Worm (Caenorhabditis elegans) whole organism, L1 larva: ENCODE measurements around the gene F31F4.17.
A peak's percentile ranks its signal among the peaks of the same experiment; 100 is the strongest.

Source experiments
- C16A3.4 ChIP-seq: fragments of 150-350 bp; optimal IDR thresholded peaks from 2 replicates; lab custom pipeline; 2014; ENCODE audit warnings: missing biosample characterization, missing genetic modification characterization
- C34B4.2 ChIP-seq: sonication (generic microtip); optimal IDR thresholded peaks from 2 replicates; lab custom pipeline; 2017; ENCODE audit warnings: mild to moderate bottlenecking, missing genetic modification characterization, missing compliant biosample characterization
- aha-1 ChIP-seq: fragments of 150-350 bp; optimal IDR thresholded peaks from 2 replicates; lab custom pipeline; 2014; ENCODE audit warnings: missing biosample characterization, missing genetic modification characterization
- alr-1 ChIP-seq: fragments of 200-800 bp; sonication (Bioruptor generic); optimal IDR thresholded peaks from 2 replicates; lab custom pipeline; 2018; ENCODE audit warnings: borderline replicate concordance, mild to moderate bottlenecking, missing genetic modification characterization, missing compliant biosample characterization
- blmp-1 ChIP-seq: fragments of 150-350 bp; optimal IDR thresholded peaks from 2 replicates; lab custom pipeline; 2014; ENCODE audit warnings: missing biosample characterization, missing genetic modification characterization
- ceh-8 ChIP-seq: fragments of 200-800 bp; sonication (Bioruptor generic); optimal IDR thresholded peaks from 2 replicates; lab custom pipeline; 2018; ENCODE audit warnings: mild to moderate bottlenecking, missing genetic modification characterization, moderate library complexity, missing compliant biosample characterization
- dsc-1 ChIP-seq: sonication (generic microtip); optimal IDR thresholded peaks from 2 replicates; lab custom pipeline; 2016; ENCODE audit warnings: mild to moderate bottlenecking, missing genetic modification characterization, missing compliant biosample characterization
- egl-27 ChIP-seq, 2 experiments: fragments of 150-350 bp in 1 of 2; sonication (generic microtip); optimal IDR thresholded peaks; 3 replicates each; lab custom pipeline; 2017 to 2018; ENCODE audit warnings: missing biosample characterization in 2 of 2, missing genetic modification characterization in 2 of 2, missing genetic modification reagents in 2 of 2
- elt-2 ChIP-seq: sonication (generic microtip); optimal IDR thresholded peaks from 2 replicates; lab custom pipeline; 2016; ENCODE audit warnings: missing genetic modification characterization, mild to moderate bottlenecking, inconsistent platforms, missing compliant biosample characterization, missing genetic modification reagents
- elt-3 ChIP-seq, 6 experiments: fragments of 150-350 bp in 1 of 6; sonication (generic microtip); optimal IDR thresholded peaks; 2 replicates each; lab custom pipeline; 2017 to 2018; ENCODE audit warnings: missing biosample characterization in 6 of 6, missing genetic modification characterization in 6 of 6, inconsistent platforms in 1 of 6
- hlh-17 ChIP-seq: fragments of 200-800 bp; sonication (Bioruptor generic); optimal IDR thresholded peaks from 2 replicates; lab custom pipeline; 2018; ENCODE audit warnings: missing genetic modification characterization, mild to moderate bottlenecking, missing compliant biosample characterization, moderate library complexity, borderline replicate concordance
- isw-1 ChIP-seq: fragments of 200-800 bp; sonication (Bioruptor generic); IDR thresholded peaks from 2 replicates; pipeline ENCODE4 v1.3.6; 2022; ENCODE audit warnings: missing genetic modification characterization, missing compliant biosample characterization
- jun-1 ChIP-seq: fragments of 150-350 bp; optimal IDR thresholded peaks from 2 replicates; lab custom pipeline; 2014; ENCODE audit warnings: missing biosample characterization, missing genetic modification reagents, missing genetic modification characterization
- lin-14 ChIP-seq: fragments of 200-800 bp; sonication (Bioruptor generic); optimal IDR thresholded peaks from 2 replicates; lab custom pipeline; 2018; ENCODE audit warnings: mild to moderate bottlenecking, missing genetic modification characterization, moderate library complexity, missing compliant biosample characterization
- lin-35 ChIP-seq, 2 experiments: fragments of 150-350 bp; optimal IDR thresholded peaks; 2 replicates each; lab custom pipeline; 2014; ENCODE audit warnings: missing biosample characterization in 2 of 2, missing genetic modification characterization in 2 of 2, missing genetic modification reagents in 2 of 2
- lin-39 ChIP-seq: fragments of 150-350 bp; optimal IDR thresholded peaks from 2 replicates; lab custom pipeline; 2014; ENCODE audit warnings: missing biosample characterization, missing genetic modification reagents, missing genetic modification characterization
- lir-3 ChIP-seq: sonication (generic microtip); optimal IDR thresholded peaks from 2 replicates; lab custom pipeline; 2016; ENCODE audit warnings: mild to moderate bottlenecking, missing genetic modification characterization, moderate library complexity, missing compliant biosample characterization; ENCODE audit not compliant: poor library complexity
- lsy-2 ChIP-seq, 2 experiments: fragments of 150-350 bp; optimal IDR thresholded peaks; 2 replicates each; lab custom pipeline; 2014; ENCODE audit warnings: missing biosample characterization in 2 of 2, missing genetic modification characterization in 2 of 2
- mdl-1 ChIP-seq, 2 experiments: fragments of 150-350 bp; optimal IDR thresholded peaks; 2 replicates each; lab custom pipeline; 2014 to 2017; ENCODE audit warnings: missing biosample characterization in 2 of 2, missing genetic modification characterization in 2 of 2, inconsistent platforms in 1 of 2
- nhr-19 ChIP-seq: fragments of 200-800 bp; sonication (Bioruptor generic); conservative IDR thresholded peaks from 2 replicates; pipeline ENCODE4 v1.3.6; 2022; ENCODE audit warnings: missing genetic modification characterization, missing compliant biosample characterization
- nhr-20 ChIP-seq: sonication (generic microtip); optimal IDR thresholded peaks from 2 replicates; lab custom pipeline; 2016; ENCODE audit warnings: mild to moderate bottlenecking, missing genetic modification characterization, missing compliant biosample characterization
- nhr-47 ChIP-seq: sonication (generic microtip); optimal IDR thresholded peaks from 2 replicates; lab custom pipeline; 2016; ENCODE audit warnings: mild to moderate bottlenecking, missing genetic modification characterization, moderate library complexity, missing compliant biosample characterization
- nhr-71 ChIP-seq: sonication (generic microtip); optimal IDR thresholded peaks from 2 replicates; lab custom pipeline; 2016; ENCODE audit warnings: mild to moderate bottlenecking, missing genetic modification characterization, moderate library complexity, missing compliant biosample characterization
- nhr-76 ChIP-seq: sonication (generic microtip); optimal IDR thresholded peaks from 2 replicates; lab custom pipeline; 2017; ENCODE audit warnings: missing biosample characterization, missing genetic modification characterization
- nhr-85 ChIP-seq: sonication (generic microtip); peaks from one replicate; lab custom pipeline; 2016; ENCODE audit warnings: missing genetic modification characterization, inconsistent platforms, missing compliant biosample characterization
- nhr-90 ChIP-seq: sonication (generic microtip); optimal IDR thresholded peaks from 2 replicates; lab custom pipeline; 2016; ENCODE audit warnings: mild to moderate bottlenecking, missing genetic modification characterization, missing compliant biosample characterization; ENCODE audit not compliant: poor library complexity
- pag-3 ChIP-seq: sonication (generic microtip); optimal IDR thresholded peaks from 2 replicates; lab custom pipeline; 2017; ENCODE audit warnings: missing genetic modification characterization, mild to moderate bottlenecking, missing compliant biosample characterization, antibody characterized with exemption, borderline replicate concordance; ENCODE audit not compliant: insufficient read depth
- snpc-4 ChIP-seq: fragments of 150-350 bp; optimal IDR thresholded peaks from 2 replicates; lab custom pipeline; 2014; ENCODE audit warnings: missing biosample characterization, missing genetic modification characterization
- snu-23 ChIP-seq: sonication (generic microtip); optimal IDR thresholded peaks from 2 replicates; lab custom pipeline; 2016; ENCODE audit warnings: missing genetic modification characterization, missing compliant biosample characterization
- sup-37 ChIP-seq: fragments of 200-800 bp; sonication (Bioruptor generic); optimal IDR thresholded peaks from 2 replicates; lab custom pipeline; 2018; ENCODE audit warnings: mild to moderate bottlenecking, missing genetic modification characterization, missing compliant biosample characterization
- swsn-7 ChIP-seq: sonication (generic microtip); optimal IDR thresholded peaks from 2 replicates; lab custom pipeline; 2016; ENCODE audit warnings: missing genetic modification characterization, missing compliant biosample characterization
- tbx-2 ChIP-seq: sonication (generic microtip); optimal IDR thresholded peaks from 2 replicates; lab custom pipeline; 2016; ENCODE audit warnings: missing genetic modification characterization, missing compliant biosample characterization
- unc-130 ChIP-seq: fragments of 150-350 bp; optimal IDR thresholded peaks from 2 replicates; lab custom pipeline; 2017; ENCODE audit warnings: missing biosample characterization, missing genetic modification characterization, inconsistent platforms
- unc-86 ChIP-seq: sonication (generic microtip); optimal IDR thresholded peaks from 2 replicates; lab custom pipeline; 2016; ENCODE audit warnings: missing genetic modification characterization, missing compliant biosample characterization
- vab-15 ChIP-seq: sonication (generic microtip); optimal IDR thresholded peaks from 2 replicates; lab custom pipeline; 2017; ENCODE audit warnings: missing genotype, mild to moderate bottlenecking, missing genetic modification characterization, missing compliant biosample characterization
- xbp-1 ChIP-seq: sonication (generic microtip); optimal IDR thresholded peaks from 2 replicates; lab custom pipeline; 2016; ENCODE audit warnings: missing genetic modification characterization, missing compliant biosample characterization
- zip-4 ChIP-seq: fragments of 200-800 bp; sonication (Bioruptor generic); optimal IDR thresholded peaks from 2 replicates; lab custom pipeline; 2018; ENCODE audit warnings: mild to moderate bottlenecking, missing genetic modification characterization, moderate library complexity, missing compliant biosample characterization
- ztf-4 ChIP-seq: fragments of 150-350 bp; optimal IDR thresholded peaks from 2 replicates; lab custom pipeline; 2014; ENCODE audit warnings: missing biosample characterization, missing genetic modification characterization

Gene F31F4.17

DNA sequence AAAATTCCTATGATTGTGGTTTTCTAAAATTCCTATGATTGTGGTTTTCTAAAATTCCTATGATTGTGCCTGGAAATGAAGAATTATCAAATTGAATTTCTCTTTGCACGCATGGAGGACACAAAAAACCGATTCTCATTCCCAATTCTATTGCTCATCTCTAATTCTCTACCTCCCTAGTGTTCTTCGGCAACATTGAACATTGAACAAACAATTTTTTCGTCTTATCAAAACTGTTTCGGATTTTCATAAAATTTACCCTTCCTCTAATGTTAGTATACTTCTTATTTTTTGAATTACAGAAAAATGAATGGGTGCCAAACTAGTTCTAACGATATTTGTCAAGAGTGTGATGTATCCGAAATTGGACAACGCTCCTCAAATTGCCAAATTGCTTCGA is 23.8 kb downstream of the F31F4.17 start, which contains the start of gene pals-31:
TSS of gene pals-31 (plus strand) at position 301 of the 400 bp plus-strand sequence.
- no peak for TF ChIP-seq ztf-4
- TF ChIP-seq pag-3 (tag; lab: Kevin White, UChicago) = no peak
- no peak for TF ChIP-seq xbp-1 (tag; lab: Kevin White, UChicago)
- TF ChIP-seq dsc-1 = no peak
- no peak for TF ChIP-seq alr-1
- no peak for TF ChIP-seq aha-1 (tag; lab: Kevin White, UChicago)
- no peak for TF ChIP-seq lin-39 (tag; lab: Kevin White, UChicago)
- no peak for TF ChIP-seq egl-27 (tag; optimal IDR thresholded peaks at IDR 0.05; lab: Kevin White, UChicago)
- TF ChIP-seq tbx-2 (tag; lab: Kevin White, UChicago) = no peak
- no peak for TF ChIP-seq nhr-19 (GFP tag; lab: Robert Waterston, UW)
- no peak for TF ChIP-seq nhr-90
- no peak for TF ChIP-seq C34B4.2 (tag; lab: Kevin White, UChicago)
- no peak for TF ChIP-seq ceh-8 (GFP tag; lab: Kevin White, UChicago)
- TF ChIP-seq sup-37 (GFP tag; lab: Kevin White, UChicago) = no peak
- no peak for TF ChIP-seq vab-15 (tag; lab: Kevin White, UChicago)
- no peak for TF ChIP-seq nhr-76 (tag; lab: Kevin White, UChicago)
- TF ChIP-seq hlh-17 (GFP tag; lab: Kevin White, UChicago) = no peak
- TF ChIP-seq nhr-47 = no peak
- no peak for TF ChIP-seq zip-4 (GFP tag; lab: Kevin White, UChicago)

DNA sequence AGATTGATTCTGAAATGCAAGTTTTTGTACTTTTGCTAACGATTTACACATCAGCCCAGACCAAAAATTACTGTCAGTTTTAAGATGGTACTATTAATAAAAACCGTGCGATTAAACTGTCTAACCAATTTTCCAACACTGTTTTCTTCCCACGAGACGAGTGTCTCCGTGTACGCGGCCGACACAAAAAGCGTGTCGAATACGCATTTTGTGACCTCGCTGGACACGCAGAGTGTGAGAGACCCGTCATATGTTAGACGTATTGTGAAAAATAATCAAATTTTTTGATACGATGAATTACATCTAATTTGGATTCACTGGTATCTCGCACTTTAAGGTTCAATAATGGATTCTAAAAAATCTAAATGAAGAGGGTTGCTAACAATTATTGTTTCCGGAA is 24.5 kb downstream of the F31F4.17 start:
- TF ChIP-seq mdl-1 (tag; optimal IDR thresholded peaks at IDR 0.05; lab: Kevin White, UChicago) (peak in 1 of 2 experiments; percentile 47), isw-1 (GFP tag; lab: Robert Waterston, UW) (no peak), nhr-71 (tag; lab: Kevin White, UChicago) (peak; percentile 27), tbx-2 (tag; lab: Kevin White, UChicago) (no peak), lsy-2 (tag; optimal IDR thresholded peaks at IDR 0.05; lab: Kevin White, UChicago) (peak in 1 of 2 experiments; percentile 10), elt-2 (tag; lab: Kevin White, UChicago) (peak; percentile 29), nhr-47 (no peak), jun-1 (no peak), nhr-90 (peak; percentile 0), snu-23 (peak; percentile 44), elt-3 (tag; optimal IDR thresholded peaks at IDR 0.05; lab: Kevin White, UChicago) (peak in 1 of 6 experiments; percentile 8), unc-86 (tag; lab: Kevin White, UChicago) (no peak), lin-35 (GFP tag; optimal IDR thresholded peaks at IDR 0.05; lab: Kevin White, UChicago) (peak in 1 of 2 experiments; percentile 67), nhr-20 (tag; lab: Kevin White, UChicago) (peak; percentile 33), blmp-1 (tag; lab: Kevin White, UChicago) (peak; percentile 35), lin-14 (GFP tag; lab: Kevin White, UChicago) (peak; percentile 95), lir-3 (tag; lab: Kevin White, UChicago) (no peak), nhr-85 (peak; percentile 80), C16A3.4 (tag; lab: Kevin White, UChicago) (peak; percentile 27), unc-130 (tag; lab: Kevin White, UChicago) (peak; percentile 20), snpc-4 (tag; lab: Kevin White, UChicago) (peak; percentile 66)

ce11 chrV:634855-635254 is 25.3 kb downstream of the F31F4.17 start, which contains the start of gene F48G7.10:
F48G7.10 (minus strand) TSS chrV:634955.
- no peak for TF ChIP-seq nhr-71 (tag; lab: Kevin White, UChicago)
- TF ChIP-seq snu-23 = no peak
- no peak for TF ChIP-seq xbp-1 (tag; lab: Kevin White, UChicago)
- TF ChIP-seq nhr-85 = peak; percentile 58
- TF ChIP-seq swsn-7 = no peak
- no peak for TF ChIP-seq sup-37 (GFP tag; lab: Kevin White, UChicago)
- no peak for TF ChIP-seq egl-27 (tag; optimal IDR thresholded peaks at IDR 0.05; lab: Kevin White, UChicago)
- no peak for TF ChIP-seq lir-3 (tag; lab: Kevin White, UChicago)
- TF ChIP-seq isw-1 (GFP tag; lab: Robert Waterston, UW) = no peak
